Fruit fly (Drosophila melanogaster): Measurements from ENCODE around the gene Zip71B.
A peak's percentile ranks its signal among the peaks of the same experiment; 100 is the strongest.

Gene Zip71B

dm6 chr3L:14956288-14957032 lies 35.6 kb upstream of the Zip71B start (continued):
- TF ChIP-seq Dref (GFP tag; IDR thresholded peaks at IDR 0.05) = no peak
- TF ChIP-seq CG4854 (GFP tag; optimal IDR thresholded peaks at IDR 0.05) = peak; percentile 14
- no peak for TF ChIP-seq E2f2 (GFP tag; IDR thresholded peaks at IDR 0.05)
- no peak for TF ChIP-seq run (tag; optimal IDR thresholded peaks at IDR 0.05)
- TF ChIP-seq TFAM (GFP tag; optimal IDR thresholded peaks at IDR 0.05) = peak; percentile 21
- TF ChIP-seq al (GFP tag; IDR thresholded peaks at IDR 0.05) = no peak
- TF ChIP-seq stwl (tag; optimal IDR thresholded peaks at IDR 0.05) = peak; percentile 55
- no peak for TF ChIP-seq gro (GFP tag; optimal IDR thresholded peaks at IDR 0.05)
- TF ChIP-seq phol (tag; optimal IDR thresholded peaks at IDR 0.05) = no peak
- no peak for TF ChIP-seq CG14965 (GFP tag; optimal IDR thresholded peaks at IDR 0.05; ENCODE audit: borderline replicate concordance)
- TF ChIP-seq CG10431 (GFP tag; optimal IDR thresholded peaks at IDR 0.05) = no peak
- TF ChIP-seq CG12744 (GFP tag; optimal IDR thresholded peaks at IDR 0.05) = peak; percentile 58
- no peak for TF ChIP-seq CG8281 (tag; optimal IDR thresholded peaks at IDR 0.05)
- no peak for TF ChIP-seq CG17186 (GFP tag; optimal IDR thresholded peaks at IDR 0.05)
- no peak for TF ChIP-seq CTCF (GFP tag; optimal IDR thresholded peaks at IDR 0.05)
- TF ChIP-seq Xbp1 (GFP tag; optimal IDR thresholded peaks at IDR 0.05) = no peak
- no peak for TF ChIP-seq Sry-δ (GFP tag; optimal IDR thresholded peaks at IDR 0.05)
- TF ChIP-seq bigmax (GFP tag; optimal IDR thresholded peaks at IDR 0.05) = no peak
- TF ChIP-seq tgo (GFP tag; IDR thresholded peaks at IDR 0.05) = no peak
- no peak for TF ChIP-seq D19B (GFP tag; optimal IDR thresholded peaks at IDR 0.05)
- TF ChIP-seq grn (GFP tag; optimal IDR thresholded peaks at IDR 0.05) = peak; percentile 88
- no peak for TF ChIP-seq Awh (GFP tag; IDR thresholded peaks at IDR 0.05)
- no peak for TF ChIP-seq Trl (optimal IDR thresholded peaks at IDR 0.05)
- TF ChIP-seq Trl (GFP tag; optimal IDR thresholded peaks at IDR 0.05) = peak; percentile 6
- TF ChIP-seq Vsx1 (GFP tag; optimal IDR thresholded peaks at IDR 0.05) = peak; percentile 54
- no peak for TF ChIP-seq ken (GFP tag; IDR thresholded peaks at IDR 0.05)
- TF ChIP-seq maf-S (GFP tag; optimal IDR thresholded peaks at IDR 0.05) = no peak
- TF ChIP-seq CG9727 (GFP tag; optimal IDR thresholded peaks at IDR 0.05) = peak; percentile 90
- TF ChIP-seq so (GFP tag; IDR thresholded peaks at IDR 0.05) = no peak
- TF ChIP-seq CG8924 (tag; optimal IDR thresholded peaks at IDR 0.05) = peak; percentile 72
- no peak for TF ChIP-seq CG4360 (GFP tag; IDR thresholded peaks at IDR 0.05)
- TF ChIP-seq CG9817 (tag; optimal IDR thresholded peaks at IDR 0.05) = no peak
- TF ChIP-seq CG3726 (GFP tag; IDR thresholded peaks at IDR 0.05) = no peak
- TF ChIP-seq CG16779 (GFP tag; IDR thresholded peaks at IDR 0.05) = no peak
- TF ChIP-seq CG14667 (GFP tag; IDR thresholded peaks at IDR 0.05) = no peak
- TF ChIP-seq CG9437 (GFP tag; optimal IDR thresholded peaks at IDR 0.05) = no peak
- no peak for TF ChIP-seq h (optimal IDR thresholded peaks at IDR 0.05)
- no peak for TF ChIP-seq gt (GFP tag; IDR thresholded peaks at IDR 0.05)
- TF ChIP-seq Ets65A (GFP tag) = peak; percentile 48
- no peak for TF ChIP-seq tx (GFP tag; optimal IDR thresholded peaks at IDR 0.05)
- TF ChIP-seq CG1792 (GFP tag; optimal IDR thresholded peaks at IDR 0.05) = peak; percentile 2
- no peak for TF ChIP-seq ssp (GFP tag; IDR thresholded peaks at IDR 0.05)
- TF ChIP-seq row (GFP tag; IDR thresholded peaks at IDR 0.05) = no peak
- no peak for TF ChIP-seq CG10654 (GFP tag; optimal IDR thresholded peaks at IDR 0.05)
- TF ChIP-seq kah (GFP tag; optimal IDR thresholded peaks at IDR 0.05) = no peak
- TF ChIP-seq CG17385 (GFP tag; optimal IDR thresholded peaks at IDR 0.05) = no peak
- TF ChIP-seq Doc2 (GFP tag; IDR thresholded peaks at IDR 0.05) = no peak
- no peak for TF ChIP-seq Poxn (GFP tag; IDR thresholded peaks at IDR 0.05)
- TF ChIP-seq lab (GFP tag; optimal IDR thresholded peaks at IDR 0.05) = no peak
- TF ChIP-seq dimm (GFP tag; IDR thresholded peaks at IDR 0.05) = no peak
- TF ChIP-seq pzg (GFP tag; optimal IDR thresholded peaks at IDR 0.05) = no peak
- no peak for TF ChIP-seq CkIIα-i1 (GFP tag; IDR thresholded peaks at IDR 0.05)
- TF ChIP-seq seq (GFP tag; IDR thresholded peaks at IDR 0.05) = no peak
